Fruit fly (Drosophila melanogaster) whole organism, prepupa: Measurements from ENCODE around the gene CG8141.

ENCODE experiments used
- CG11294 ChIP-seq: fragments of 200-800 bp; sonication (Bioruptor generic); IDR thresholded peaks from 2 replicates; pipeline ENCODE4 v1.3.6; 2022; ENCODE audit warnings: missing biosample characterization, missing genetic modification characterization
- CG11902 ChIP-seq: fragments of 200-800 bp; sonication (Bioruptor generic); optimal IDR thresholded peaks from 3 replicates; lab custom pipeline; 2016; ENCODE audit warnings: missing biosample characterization, missing genetic modification characterization
- CG15336 ChIP-seq: fragments of 200-800 bp; sonication (Bioruptor generic); IDR thresholded peaks from 2 replicates; pipeline ENCODE4 v1.3.6; 2022; ENCODE audit warnings: missing biosample characterization, missing genetic modification characterization
- CG1621 ChIP-seq: fragments of 200-800 bp; sonication (Bioruptor generic); optimal IDR thresholded peaks from 3 replicates; lab custom pipeline; 2018; ENCODE audit warnings: missing biosample characterization, mild to moderate bottlenecking, missing genetic modification characterization
- CG32006 ChIP-seq: fragments of 200-800 bp; sonication (Bioruptor generic); optimal IDR thresholded peaks from 3 replicates; lab custom pipeline; 2017; ENCODE audit warnings: missing biosample characterization, mild to moderate bottlenecking, missing genetic modification characterization
- CG34406 ChIP-seq: fragments of 200-800 bp; sonication (Bioruptor generic); optimal IDR thresholded peaks from 3 replicates; lab custom pipeline; 2016; ENCODE audit warnings: missing biosample characterization, missing genetic modification characterization
- CG3919 ChIP-seq: fragments of 200-800 bp; sonication (Bioruptor generic); optimal IDR thresholded peaks from 3 replicates; lab custom pipeline; 2016; ENCODE audit warnings: missing biosample characterization, missing genetic modification characterization
- CG4318 ChIP-seq: fragments of 200-800 bp; sonication (Bioruptor generic); optimal IDR thresholded peaks from 3 replicates; lab custom pipeline; 2017; ENCODE audit warnings: missing biosample characterization, mild to moderate bottlenecking, missing genetic modification characterization
- CG6163 ChIP-seq: fragments of 200-800 bp; sonication (Bioruptor generic); IDR thresholded peaks from 3 replicates; pipeline ENCODE4 v1.3.6; 2022; ENCODE audit warnings: missing biosample characterization, missing genetic modification characterization
- CG6276 ChIP-seq: fragments of 200-800 bp; sonication (Bioruptor generic); optimal IDR thresholded peaks from 2 replicates; lab custom pipeline; 2017; ENCODE audit warnings: missing biosample characterization, mild to moderate bottlenecking, missing genetic modification characterization
- CG6792 ChIP-seq: fragments of 200-800 bp; sonication (Bioruptor generic); optimal IDR thresholded peaks from 3 replicates; lab custom pipeline; 2016; ENCODE audit warnings: missing biosample characterization, missing genetic modification characterization
- CG6808 ChIP-seq: fragments of 200-800 bp; sonication (Bioruptor generic); optimal IDR thresholded peaks from 3 replicates; lab custom pipeline; 2017; ENCODE audit warnings: missing biosample characterization, missing genetic modification characterization, mild to moderate bottlenecking, moderate library complexity, missing genetic modification reagents
- CG8632 ChIP-seq: fragments of 200-800 bp; sonication (Bioruptor generic); optimal IDR thresholded peaks from 3 replicates; lab custom pipeline; 2016; ENCODE audit warnings: missing biosample characterization, missing genetic modification characterization
- CG9139 ChIP-seq: fragments of 200-800 bp; sonication (Bioruptor generic); optimal IDR thresholded peaks from 3 replicates; lab custom pipeline; 2017; ENCODE audit warnings: missing biosample characterization, mild to moderate bottlenecking, missing genetic modification characterization
- Eip78C ChIP-seq: fragments of 200-800 bp; sonication (Bioruptor generic); peaks from one replicate; lab custom pipeline; 2016; ENCODE audit warnings: missing biosample characterization, missing genetic modification characterization
- Ets21C ChIP-seq: fragments of 200-800 bp; sonication (Bioruptor generic); optimal IDR thresholded peaks from 3 replicates; lab custom pipeline; 2016; ENCODE audit warnings: missing biosample characterization, missing genetic modification characterization
- Ets96B ChIP-seq: fragments of 200-800 bp; optimal IDR thresholded peaks from 2 replicates; lab custom pipeline; 2019; ENCODE audit warnings: missing biosample characterization, mild to moderate bottlenecking, missing genetic modification characterization, moderate library complexity
- Gug ChIP-seq: fragments of 200-800 bp; sonication (Bioruptor generic); IDR thresholded peaks from 2 replicates; pipeline ENCODE4 v1.3.6; 2022; ENCODE audit warnings: missing biosample characterization, missing genetic modification characterization
- Hr38 ChIP-seq: sonication (Bioruptor generic); optimal IDR thresholded peaks from 2 replicates; lab custom pipeline; 2016; ENCODE audit warnings: missing biosample characterization, missing genetic modification characterization
- Hr4 ChIP-seq: fragments of 200-800 bp; sonication (Bioruptor generic); optimal IDR thresholded peaks from 3 replicates; lab custom pipeline; 2016; ENCODE audit warnings: missing biosample characterization, missing genetic modification characterization
- Lpt ChIP-seq: fragments of 200-800 bp; sonication (Bioruptor generic); optimal IDR thresholded peaks from 3 replicates; lab custom pipeline; 2016; ENCODE audit warnings: missing biosample characterization, missing genetic modification characterization
- Smox ChIP-seq: fragments of 200-800 bp; sonication (Bioruptor generic); optimal IDR thresholded peaks from 3 replicates; lab custom pipeline; 2016; ENCODE audit warnings: missing biosample characterization, missing genetic modification characterization
- Sox102F ChIP-seq: fragments of 200-800 bp; sonication (Bioruptor generic); optimal IDR thresholded peaks from 2 replicates; lab custom pipeline; 2016; ENCODE audit warnings: missing biosample characterization, mild to moderate bottlenecking, missing genetic modification characterization
- Sox14 ChIP-seq: fragments of 200-800 bp; sonication (Bioruptor generic); optimal IDR thresholded peaks from 3 replicates; lab custom pipeline; 2016; ENCODE audit warnings: missing biosample characterization, missing genetic modification characterization
- Sox15 ChIP-seq: fragments of 200-800 bp; sonication (Bioruptor generic); optimal IDR thresholded peaks from 3 replicates; lab custom pipeline; 2016; ENCODE audit warnings: missing biosample characterization, missing genetic modification characterization
- acj6 ChIP-seq: fragments of 200-800 bp; sonication (Bioruptor generic); optimal IDR thresholded peaks from 3 replicates; lab custom pipeline; 2016; ENCODE audit warnings: missing biosample characterization, missing genetic modification characterization
- cyc ChIP-seq: fragments of 200-800 bp; sonication (Bioruptor generic); optimal IDR thresholded peaks from 3 replicates; lab custom pipeline; 2016; ENCODE audit warnings: missing biosample characterization, missing genetic modification characterization
- dac ChIP-seq: fragments of 200-800 bp; sonication (Bioruptor generic); optimal IDR thresholded peaks from 2 replicates; lab custom pipeline; 2017; ENCODE audit warnings: missing biosample characterization, mild to moderate bottlenecking, missing genetic modification characterization
- dsx ChIP-seq: fragments of 200-800 bp; optimal IDR thresholded peaks from 3 replicates; lab custom pipeline; 2019; ENCODE audit warnings: missing biosample characterization, mild to moderate bottlenecking, missing genetic modification characterization, moderate library complexity; ENCODE audit not compliant: poor library complexity, severe bottlenecking
- eg ChIP-seq: fragments of 200-800 bp; sonication (Bioruptor generic); IDR thresholded peaks from 3 replicates; pipeline ENCODE4 v1.3.6; 2022; ENCODE audit warnings: missing biosample characterization, missing genetic modification characterization
- fd59A ChIP-seq: fragments of 200-800 bp; sonication (Bioruptor generic); optimal IDR thresholded peaks from 2 replicates; lab custom pipeline; 2017; ENCODE audit warnings: missing biosample characterization, mild to moderate bottlenecking, missing genetic modification characterization, missing genetic modification reagents
- fd85E ChIP-seq: fragments of 200-800 bp; sonication (Bioruptor generic); optimal IDR thresholded peaks from 3 replicates; lab custom pipeline; 2016; ENCODE audit warnings: missing biosample characterization, missing genetic modification characterization
- lz ChIP-seq: fragments of 200-800 bp; sonication (Bioruptor generic); optimal IDR thresholded peaks from 3 replicates; lab custom pipeline; 2016; ENCODE audit warnings: missing biosample characterization, missing genetic modification characterization
- salr ChIP-seq, 2 experiments: fragments of 200-800 bp; sonication (Bioruptor generic); optimal IDR thresholded peaks; 3 replicates each; lab custom pipeline; 2016 to 2018; ENCODE audit warnings: missing biosample characterization in 2 of 2, missing genetic modification characterization in 2 of 2, mild to moderate bottlenecking in 1 of 2
- spab ChIP-seq: fragments of 200-800 bp; sonication (Bioruptor generic); optimal IDR thresholded peaks from 2 replicates; lab custom pipeline; 2017; ENCODE audit warnings: missing biosample characterization, mild to moderate bottlenecking, missing genetic modification characterization, missing genetic modification reagents
- ss ChIP-seq, 2 experiments: fragments of 200-800 bp; sonication (Bioruptor generic); optimal IDR thresholded peaks; 2 replicates in 1 of 2; 3 replicates in 1 of 2; lab custom pipeline; 2017 to 2018; ENCODE audit warnings: mild to moderate bottlenecking in 2 of 2, missing biosample characterization in 2 of 2, missing genetic modification characterization in 2 of 2, moderate library complexity in 1 of 2
- svp ChIP-seq: fragments of 200-800 bp; sonication (Bioruptor generic); peaks from one replicate; lab custom pipeline; 2016; ENCODE audit warnings: missing biosample characterization, missing genetic modification characterization
- topi ChIP-seq: fragments of 200-800 bp; sonication (Bioruptor generic); optimal IDR thresholded peaks from 3 replicates; lab custom pipeline; 2016; ENCODE audit warnings: missing biosample characterization, missing genetic modification characterization

CG8141 gene

DNA sequence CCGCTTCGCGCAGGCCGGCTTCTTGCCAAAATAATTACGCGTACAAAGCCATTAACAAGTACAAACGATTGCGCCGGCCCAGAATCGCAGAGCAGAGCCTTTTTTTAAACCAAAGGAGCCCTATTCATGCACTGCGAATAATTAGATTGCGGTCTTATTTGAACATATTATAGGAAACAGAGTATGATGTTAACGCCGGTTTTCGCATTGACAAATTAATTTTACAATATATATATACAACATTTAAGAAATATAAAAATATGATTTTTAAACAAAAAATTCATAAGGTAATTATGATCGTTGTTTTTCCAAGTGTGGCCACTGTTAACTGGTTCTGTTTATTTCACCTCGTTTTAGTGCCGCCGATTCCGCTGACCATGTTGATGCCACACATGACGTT lies 23.7 kb downstream of the CG8141 start (continued):
- TF ChIP-seq Hr38 (GFP tag; lab: Kevin White, UChicago) (no peak), CG4318 (GFP tag; lab: Kevin White, UChicago) (no peak), CG6792 (GFP tag; lab: Kevin White, UChicago) (peak; percentile 57), cyc (GFP tag; lab: Kevin White, UChicago) (peak; percentile 25), Ets21C (GFP tag; lab: Kevin White, UChicago) (no peak), CG11294 (no peak), CG15336 (GFP tag; lab: Robert Waterston, UW) (no peak), acj6 (GFP tag; lab: Kevin White, UChicago) (peak; percentile 21), CG34406 (GFP tag; lab: Kevin White, UChicago) (peak; percentile 56), CG6808 (GFP tag; lab: Kevin White, UChicago) (peak; percentile 52), ss (GFP tag; optimal IDR thresholded peaks at IDR 0.05; lab: Kevin White, UChicago) (peak; percentile 25 to 77), Smox (GFP tag; lab: Kevin White, UChicago) (peak; percentile 24), salr (GFP tag; optimal IDR thresholded peaks at IDR 0.05; lab: Kevin White, UChicago) (no peak), Eip78C (peak; percentile 89), CG6276 (GFP tag; lab: Kevin White, UChicago) (no peak), CG8632 (GFP tag; lab: Kevin White, UChicago) (peak; percentile 65), eg (GFP tag; lab: Robert Waterston, UW) (no peak), fd85E (no peak), Sox102F (GFP tag; lab: Kevin White, UChicago) (no peak), Gug (GFP tag; lab: Robert Waterston, UW) (no peak), lz (peak; percentile 10), fd59A (peak; percentile 37), svp (GFP tag; lab: Kevin White, UChicago) (peak; percentile 55), Ets96B (tag; lab: Kevin White, UChicago) (peak; percentile 61), CG6163 (peak; percentile 47; the same call in 1 of the 3 replicates), topi (GFP tag; lab: Kevin White, UChicago) (peak; percentile 27)
- TF ChIP-seq, all 60 proteins: peak for 34

DNA sequence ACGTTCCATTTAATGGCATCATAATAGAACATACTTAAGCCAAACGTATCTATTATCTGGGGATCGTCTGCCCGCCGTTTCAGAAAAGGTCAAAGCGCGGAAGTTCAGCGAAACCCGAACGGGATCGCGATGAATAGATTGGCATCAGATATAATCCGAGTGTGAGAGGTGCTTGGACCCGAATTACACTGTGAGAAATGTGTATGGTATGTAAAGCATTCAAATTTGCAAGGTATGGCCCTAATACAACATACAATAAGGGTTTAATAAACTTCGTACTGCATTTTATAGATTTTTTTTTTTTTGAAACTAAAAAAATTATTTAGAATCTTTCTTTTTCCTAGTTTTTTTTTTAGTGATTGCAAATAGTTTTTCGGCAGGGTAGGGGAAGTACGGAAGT lies 27.3 kb downstream of the CG8141 start:
- TF ChIP-seq svp (GFP tag; lab: Kevin White, UChicago): peak; percentile 5
- no peak for TF ChIP-seq Sox102F (GFP tag; lab: Kevin White, UChicago)

DNA sequence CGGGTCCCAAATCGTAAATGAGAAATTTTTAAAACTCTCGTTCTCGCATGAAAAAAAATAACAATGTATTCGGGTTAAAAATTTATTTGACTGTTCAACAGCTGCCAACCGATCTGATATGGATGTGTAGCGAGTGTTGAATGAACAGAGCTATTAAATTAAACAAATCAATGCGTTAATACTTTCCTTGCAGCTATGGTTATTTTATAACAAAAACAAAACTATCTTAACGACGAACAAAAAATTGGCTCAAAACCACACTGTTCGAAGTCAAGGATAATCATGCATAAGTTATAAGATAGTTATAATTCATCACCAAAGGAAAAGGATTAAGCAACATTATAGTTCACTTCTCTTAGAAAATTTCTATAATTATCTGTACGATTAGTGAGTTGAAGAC lies 29.1 kb downstream of the CG8141 start, which contains the start of gene CG8476:
CG8476 (minus strand) TSS at position 101 of the 400 bp plus-strand sequence.
- TF ChIP-seq svp (GFP tag; lab: Kevin White, UChicago): peak; percentile 43
- no peak for TF ChIP-seq Ets96B (tag; lab: Kevin White, UChicago)
- TF ChIP-seq eg (GFP tag; lab: Robert Waterston, UW): no peak
- no peak for TF ChIP-seq cyc (GFP tag; lab: Kevin White, UChicago)
- TF ChIP-seq spab (GFP tag; lab: Kevin White, UChicago): no peak
- TF ChIP-seq, all 60 proteins: peak for 1

DNA sequence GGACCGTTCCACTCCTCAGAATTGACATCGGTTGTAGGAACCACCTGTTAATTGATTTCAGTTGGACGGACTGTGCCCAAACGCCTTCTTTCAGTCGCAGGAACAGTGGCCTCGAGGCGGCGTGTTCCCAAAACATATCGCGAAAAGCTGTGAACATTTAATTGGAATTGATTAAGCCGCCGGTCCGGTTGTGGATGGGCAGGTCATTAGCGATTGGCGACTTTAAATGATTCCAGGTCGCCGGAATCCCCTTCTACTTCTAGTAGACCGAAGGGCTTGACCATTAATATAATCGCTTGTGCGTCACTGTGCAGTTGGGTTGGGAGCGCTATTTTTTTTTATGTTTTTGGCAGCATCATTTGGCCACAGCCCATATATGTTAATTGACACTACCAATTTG lies 30.4 kb downstream of the CG8141 start:
- TF ChIP-seq CG3919: no peak
- no peak for TF ChIP-seq Lpt (GFP tag; lab: Kevin White, UChicago)
- TF ChIP-seq dac (GFP tag; lab: Kevin White, UChicago): no peak
- peak; percentile 33 for TF ChIP-seq CG32006
- TF ChIP-seq Hr4 (GFP tag; lab: Kevin White, UChicago): no peak
- TF ChIP-seq eg (GFP tag; lab: Robert Waterston, UW): no peak
- no peak for TF ChIP-seq Hr38 (GFP tag; lab: Kevin White, UChicago)
- TF ChIP-seq CG6808 (GFP tag; lab: Kevin White, UChicago): no peak
- no peak for TF ChIP-seq Sox15 (GFP tag; lab: Kevin White, UChicago)
- TF ChIP-seq dsx (GFP tag; lab: Kevin White, UChicago): no peak
- TF ChIP-seq Sox102F (GFP tag; lab: Kevin White, UChicago): no peak
- peak; percentile 12 for TF ChIP-seq Eip78C
- TF ChIP-seq fd85E: no peak
- TF ChIP-seq ss (GFP tag; optimal IDR thresholded peaks at IDR 0.05; lab: Kevin White, UChicago): no peak
- no peak for TF ChIP-seq CG11902
- no peak for TF ChIP-seq lz
- TF ChIP-seq cyc (GFP tag; lab: Kevin White, UChicago): no peak
- TF ChIP-seq Sox14 (GFP tag; lab: Kevin White, UChicago): no peak
- no peak for TF ChIP-seq CG1621 (tag; lab: Kevin White, UChicago)
- TF ChIP-seq CG6163: 0 out of 3 replicates have a peak, but pooled peaks have one; percentile 15
- no peak for TF ChIP-seq CG9139 (GFP tag; lab: Kevin White, UChicago)
